Worm (Caenorhabditis elegans) whole organism, midembryonic: Measurements from ENCODE around the gene nlr-1.

Source experiments
- T22C8.4 ChIP-seq: fragments of 200-800 bp; sonication (Bioruptor generic); IDR thresholded peaks from 2 replicates; pipeline ENCODE4 v1.3.6; 2022; ENCODE audit warnings: missing genetic modification characterization, missing compliant biosample characterization
- cog-1 ChIP-seq: sonication (generic microtip); optimal IDR thresholded peaks from 2 replicates; lab custom pipeline; 2016; ENCODE audit warnings: missing genetic modification characterization, missing compliant biosample characterization
- flt-1 ChIP-seq: fragments of 200-800 bp; sonication (Bioruptor generic); IDR thresholded peaks from 2 replicates; pipeline ENCODE4 v1.3.6; 2022; ENCODE audit warnings: missing genetic modification characterization, missing compliant biosample characterization
- klf-2 ChIP-seq: fragments of 200-800 bp; sonication (Bioruptor generic); conservative IDR thresholded peaks from 2 replicates; pipeline ENCODE4 v1.3.6; 2022; ENCODE audit warnings: missing genetic modification reagents, missing genetic modification characterization, missing compliant biosample characterization
- ref-1 ChIP-seq: fragments of 200-800 bp; sonication (Bioruptor generic); conservative IDR thresholded peaks from 2 replicates; pipeline ENCODE4 v1.3.6; 2022; ENCODE audit warnings: missing genetic modification reagents, missing genetic modification characterization, missing compliant biosample characterization
- tab-1 ChIP-seq: fragments of 200-800 bp; sonication (Bioruptor generic); IDR thresholded peaks from 2 replicates; pipeline ENCODE4 v1.3.6; 2022; ENCODE audit warnings: missing genetic modification characterization, missing compliant biosample characterization

ce11 chrIV:12208984-12209676, 31.0 kb upstream of the nlr-1 start, which contains the start of the genes marb-1 and F35G2.3:
- TF ChIP-seq ref-1 (no peak), tab-1 (no peak), cog-1 (no peak), flt-1 (GFP tag; lab: Robert Waterston, UW) (no peak), klf-2 (GFP tag; lab: Robert Waterston, UW) (no peak), T22C8.4 (no peak)
